Worm (Caenorhabditis elegans): ENCODE data around the gene T24A6.17.

T24A6.17 gene

ce11 chrV:3588223-3588622, 24.0 kb upstream of the T24A6.17 start:
- no peak for TF ChIP-seq nhr-77 (tag; optimal IDR thresholded peaks at IDR 0.05)
- no peak for TF ChIP-seq lin-13 (GFP tag; optimal IDR thresholded peaks at IDR 0.05)
- no peak for TF ChIP-seq elt-3 (tag; optimal IDR thresholded peaks at IDR 0.05)
- no peak for TF ChIP-seq aly-2 (tag; optimal IDR thresholded peaks at IDR 0.05)
- TF ChIP-seq ZK546.5 (tag; optimal IDR thresholded peaks at IDR 0.05): no peak
- TF ChIP-seq elt-1 (tag; optimal IDR thresholded peaks at IDR 0.05): no peak
- TF ChIP-seq nhr-11 (tag; optimal IDR thresholded peaks at IDR 0.05): no peak
- no peak for TF ChIP-seq ceh-16 (tag; optimal IDR thresholded peaks at IDR 0.05)
- TF ChIP-seq C34F6.9 (tag; optimal IDR thresholded peaks at IDR 0.05): no peak
- TF ChIP-seq nhr-23 (tag; optimal IDR thresholded peaks at IDR 0.05): no peak
- TF ChIP-seq nhr-129 (tag; optimal IDR thresholded peaks at IDR 0.05): no peak
- no peak for TF ChIP-seq sem-4 (tag; optimal IDR thresholded peaks at IDR 0.05)
- no peak for TF ChIP-seq ztf-4 (tag; optimal IDR thresholded peaks at IDR 0.05)
- no peak for TF ChIP-seq crh-2 (tag; optimal IDR thresholded peaks at IDR 0.05)
- TF ChIP-seq ceh-82 (tag; optimal IDR thresholded peaks at IDR 0.05): no peak
- no peak for TF ChIP-seq nhr-10 (tag; optimal IDR thresholded peaks at IDR 0.05)

ce11 chrV:3587633-3588032, 23.4 kb upstream of the T24A6.17 start:
- TF ChIP-seq gmeb-1 (tag; optimal IDR thresholded peaks at IDR 0.05) (peak; percentile 40), lsy-2 (tag; optimal IDR thresholded peaks at IDR 0.05) (peak in 1 of 2 experiments; percentile 32), crh-2 (tag; optimal IDR thresholded peaks at IDR 0.05) (peak; percentile 21), unc-55 (GFP tag; optimal IDR thresholded peaks at IDR 0.05) (peak; percentile 44), nhr-12 (tag; optimal IDR thresholded peaks at IDR 0.05) (no peak), F13H6.1 (tag; optimal IDR thresholded peaks at IDR 0.05) (peak; percentile 28), lin-11 (tag; optimal IDR thresholded peaks at IDR 0.05) (peak; percentile 37), snpc-4 (tag; optimal IDR thresholded peaks at IDR 0.05) (no peak), sma-3 (GFP tag; optimal IDR thresholded peaks at IDR 0.05) (peak; percentile 28), lin-13 (GFP tag; optimal IDR thresholded peaks at IDR 0.05) (peak; percentile 18), sma-9 (GFP tag; optimal IDR thresholded peaks at IDR 0.05) (peak; percentile 32), sma-9 (tag; optimal IDR thresholded peaks at IDR 0.05) (no peak)

ce11 chrV:3586014-3586689, 21.9 kb upstream of the T24A6.17 start, which contains the start of the genes rpl-11.1 and T22F3.2:
Gene rpl-11.1, minus strand, starts transcription at chrV:3586064.
Gene T22F3.2, plus strand, starts transcription at chrV:3586639.
- no peak for TF ChIP-seq elt-3 (tag; optimal IDR thresholded peaks at IDR 0.05)
- no peak for TF ChIP-seq nhr-6 (tag; optimal IDR thresholded peaks at IDR 0.05)
- TF ChIP-seq lsy-2 (tag; optimal IDR thresholded peaks at IDR 0.05): peak in 1 of 2 experiments; percentile 27
- TF ChIP-seq C34F6.9 (tag; optimal IDR thresholded peaks at IDR 0.05): peak; percentile 40
- TF ChIP-seq nhr-129 (tag; optimal IDR thresholded peaks at IDR 0.05): peak; percentile 34
- TF ChIP-seq sma-9 (GFP tag; optimal IDR thresholded peaks at IDR 0.05): peak; percentile 6
- no peak for TF ChIP-seq sma-9 (tag; optimal IDR thresholded peaks at IDR 0.05)
- peak; percentile 42 for TF ChIP-seq unc-55 (GFP tag; optimal IDR thresholded peaks at IDR 0.05)
- no peak for TF ChIP-seq unc-39 (tag; optimal IDR thresholded peaks at IDR 0.05)
- no peak for TF ChIP-seq ztf-1 (GFP tag; conservative IDR thresholded peaks at IDR 0.05)
- no peak for TF ChIP-seq ceh-82 (tag; optimal IDR thresholded peaks at IDR 0.05)

ce11 chrV:3585011-3585410, 20.8 kb upstream of the T24A6.17 start:
- TF ChIP-seq sma-3 (GFP tag; optimal IDR thresholded peaks at IDR 0.05) (no peak), ztf-4 (tag; optimal IDR thresholded peaks at IDR 0.05) (no peak), F13H6.1 (tag; optimal IDR thresholded peaks at IDR 0.05) (no peak), nhr-10 (tag; optimal IDR thresholded peaks at IDR 0.05) (no peak), ZK546.5 (tag; optimal IDR thresholded peaks at IDR 0.05) (no peak), nhr-6 (tag; optimal IDR thresholded peaks at IDR 0.05) (no peak), elt-3 (tag; optimal IDR thresholded peaks at IDR 0.05) (no peak), nhr-12 (tag; optimal IDR thresholded peaks at IDR 0.05) (no peak), sem-4 (tag; optimal IDR thresholded peaks at IDR 0.05) (no peak), alr-1 (tag; optimal IDR thresholded peaks at IDR 0.05) (no peak), nhr-77 (tag; optimal IDR thresholded peaks at IDR 0.05) (no peak), ztf-1 (GFP tag; conservative IDR thresholded peaks at IDR 0.05) (no peak), R02D3.7 (tag; optimal IDR thresholded peaks at IDR 0.05) (no peak), crh-2 (tag; optimal IDR thresholded peaks at IDR 0.05) (no peak), nhr-11 (tag; optimal IDR thresholded peaks at IDR 0.05) (no peak), nhr-25 (tag; optimal IDR thresholded peaks at IDR 0.05) (no peak), ama-1 (optimal IDR thresholded peaks at IDR 0.05) (no peak)

- no peak for TF ChIP-seq C34F6.9 (tag; optimal IDR thresholded peaks at IDR 0.05)
- TF ChIP-seq nhr-10 (tag; optimal IDR thresholded peaks at IDR 0.05): no peak
- TF ChIP-seq sma-9 (GFP tag; optimal IDR thresholded peaks at IDR 0.05): no peak
- no peak for TF ChIP-seq sma-9 (tag; optimal IDR thresholded peaks at IDR 0.05)
- no peak for TF ChIP-seq fos-1 (tag; optimal IDR thresholded peaks at IDR 0.05)
- TF ChIP-seq nhr-77 (tag; optimal IDR thresholded peaks at IDR 0.05): no peak
- no peak for TF ChIP-seq elt-1 (tag; optimal IDR thresholded peaks at IDR 0.05)
- TF ChIP-seq ztf-11 (tag; optimal IDR thresholded peaks at IDR 0.05): no peak
- TF ChIP-seq R02D3.7 (tag; optimal IDR thresholded peaks at IDR 0.05): no peak
- no peak for TF ChIP-seq dmd-4 (tag; optimal IDR thresholded peaks at IDR 0.05)
- TF ChIP-seq nhr-23 (tag; optimal IDR thresholded peaks at IDR 0.05): no peak
- no peak for TF ChIP-seq alr-1 (tag; optimal IDR thresholded peaks at IDR 0.05)
- no peak for TF ChIP-seq mbf-1 (tag; optimal IDR thresholded peaks at IDR 0.05)
- TF ChIP-seq egl-27 (tag; optimal IDR thresholded peaks at IDR 0.05): no peak
- TF ChIP-seq lin-11 (tag; optimal IDR thresholded peaks at IDR 0.05): no peak
- no peak for TF ChIP-seq F13H6.1 (tag; optimal IDR thresholded peaks at IDR 0.05)
Measured at ce11 chrV:3583622-3584021, 19.4 kb upstream of the T24A6.17 start.

All from whole organism, L2 larva.